Fruit fly (Drosophila melanogaster) whole organism, embryonic: ENCODE data around the gene BTBD9.
A peak's percentile ranks its signal among the peaks of the same experiment; 100 is the strongest.

Experiments used
- B-H2 ChIP-seq: fragments of 200-800 bp; sonication (Bioruptor generic); optimal IDR thresholded peaks from 2 replicates; lab custom pipeline; 2018; ENCODE audit warnings: missing biosample characterization, mild to moderate bottlenecking, missing genetic modification characterization
- CG10274 ChIP-seq: fragments of 200-800 bp; sonication (Bioruptor generic); optimal IDR thresholded peaks from 3 replicates; lab custom pipeline; 2017; ENCODE audit warnings: missing biosample characterization, mild to moderate bottlenecking, missing genetic modification characterization
- CG10366 ChIP-seq: fragments of 200-800 bp; sonication (Bioruptor generic); IDR thresholded peaks from 2 replicates; pipeline ENCODE4 v1.3.6; 2022; ENCODE audit warnings: missing biosample characterization, missing genetic modification characterization
- CG1603 ChIP-seq: fragments of 200-800 bp; sonication (Bioruptor generic); optimal IDR thresholded peaks from 2 replicates; lab custom pipeline; 2019; ENCODE audit warnings: missing biosample characterization, mild to moderate bottlenecking, missing genetic modification characterization, moderate library complexity
- CG16813 ChIP-seq: fragments of 200-800 bp; sonication (Bioruptor generic); IDR thresholded peaks from 3 replicates; pipeline ENCODE4 v1.3.6; 2022; ENCODE audit warnings: missing biosample characterization, missing genetic modification characterization; ENCODE audit not compliant: partially characterized antibody
- CG17361 ChIP-seq: fragments of 200-800 bp; sonication (Bioruptor generic); IDR thresholded peaks from 3 replicates; pipeline ENCODE4 v1.3.6; 2022; ENCODE audit warnings: missing biosample characterization, missing genetic modification characterization
- CG18476 ChIP-seq: fragments of 200-800 bp; sonication (Bioruptor generic); optimal IDR thresholded peaks from 2 replicates; lab custom pipeline; 2016; ENCODE audit warnings: missing biosample characterization, mild to moderate bottlenecking, missing genetic modification characterization
- CG2199 ChIP-seq: fragments of 200-800 bp; sonication (Bioruptor generic); IDR thresholded peaks from 3 replicates; pipeline ENCODE4 v1.3.6; 2022; ENCODE audit warnings: missing biosample characterization, missing genetic modification characterization
- CG30403 ChIP-seq: fragments of 200-800 bp; sonication (Bioruptor generic); optimal IDR thresholded peaks from 3 replicates; lab custom pipeline; 2016; ENCODE audit warnings: missing biosample characterization, missing genetic modification characterization
- CG31224 ChIP-seq: fragments of 200-800 bp; sonication (Bioruptor generic); IDR thresholded peaks from 2 replicates; pipeline ENCODE4 v1.3.6; 2022; ENCODE audit warnings: missing biosample characterization, missing genetic modification characterization
- CG32772 ChIP-seq: fragments of 200-800 bp; sonication (Bioruptor generic); IDR thresholded peaks from 2 replicates; pipeline ENCODE4 v1.3.6; 2022; ENCODE audit warnings: missing biosample characterization, missing genetic modification characterization
- CG3407 ChIP-seq: fragments of 200-800 bp; sonication (Bioruptor generic); optimal IDR thresholded peaks from 2 replicates; lab custom pipeline; 2018; ENCODE audit warnings: missing biosample characterization, mild to moderate bottlenecking, missing genetic modification characterization
- CG34224 ChIP-seq: fragments of 200-800 bp; sonication (Bioruptor generic); IDR thresholded peaks from 3 replicates; pipeline ENCODE4 v1.3.6; 2022; ENCODE audit warnings: missing biosample characterization, missing genetic modification characterization; ENCODE audit not compliant: partially characterized antibody
- CG4282 ChIP-seq: fragments of 200-800 bp; sonication (Bioruptor generic); optimal IDR thresholded peaks from 2 replicates; lab custom pipeline; 2016; ENCODE audit warnings: missing biosample characterization, missing genetic modification characterization
- CG4328 ChIP-seq: fragments of 200-800 bp; sonication (Bioruptor generic); optimal IDR thresholded peaks from 3 replicates; lab custom pipeline; 2017; ENCODE audit warnings: missing biosample characterization, missing genetic modification reagents, missing genetic modification characterization
- CG6254 ChIP-seq: fragments of 200-800 bp; sonication (Bioruptor generic); optimal IDR thresholded peaks from 3 replicates; lab custom pipeline; 2017; ENCODE audit warnings: mild to moderate bottlenecking, missing biosample characterization, missing genetic modification reagents, missing genetic modification characterization
- CG7928 ChIP-seq: fragments of 200-800 bp; sonication (Bioruptor generic); optimal IDR thresholded peaks from 2 replicates; lab custom pipeline; 2017; ENCODE audit warnings: missing biosample characterization, mild to moderate bottlenecking, missing genetic modification characterization
- CG9817 ChIP-seq: fragments of 200-800 bp; sonication (Bioruptor generic); optimal IDR thresholded peaks from 2 replicates; lab custom pipeline; 2018; ENCODE audit warnings: missing biosample characterization, mild to moderate bottlenecking, missing genetic modification characterization, moderate library complexity
- Chrac-16 ChIP-seq: fragments of 200-800 bp; sonication (Bioruptor generic); optimal IDR thresholded peaks from 3 replicates; lab custom pipeline; 2016; ENCODE audit warnings: missing biosample characterization, missing genetic modification characterization
- D19A ChIP-seq: fragments of 200-800 bp; optimal IDR thresholded peaks from 3 replicates; lab custom pipeline; 2019; ENCODE audit warnings: missing biosample characterization, mild to moderate bottlenecking, missing genetic modification characterization, moderate library complexity
- ERR ChIP-seq: fragments of 200-800 bp; sonication (Bioruptor generic); optimal IDR thresholded peaks from 2 replicates; lab custom pipeline; 2016; ENCODE audit warnings: missing biosample characterization, missing genetic modification characterization
- Fer3 ChIP-seq: fragments of 200-800 bp; sonication (Bioruptor generic); optimal IDR thresholded peaks from 2 replicates; lab custom pipeline; 2018; ENCODE audit warnings: missing biosample characterization, mild to moderate bottlenecking, missing genetic modification characterization, moderate library complexity
- Gsc ChIP-seq: fragments of 200-800 bp; sonication (Bioruptor generic); IDR thresholded peaks from 2 replicates; pipeline ENCODE4 v1.3.6; 2022; ENCODE audit warnings: missing biosample characterization, missing genetic modification characterization
- Hr51 ChIP-seq, 2 experiments: fragments of 200-800 bp; sonication (Bioruptor generic); optimal IDR thresholded peaks; 2 replicates in 1 of 2; 3 replicates in 1 of 2; lab custom pipeline; 2016 to 2018; ENCODE audit warnings: missing biosample characterization in 2 of 2, missing genetic modification characterization in 2 of 2, mild to moderate bottlenecking in 1 of 2, moderate library complexity in 1 of 2
- Lhr ChIP-seq: fragments of 200-800 bp; sonication (Bioruptor generic); optimal IDR thresholded peaks from 3 replicates; lab custom pipeline; 2017; ENCODE audit warnings: mild to moderate bottlenecking, missing biosample characterization, missing genetic modification reagents, missing genetic modification characterization
- Med ChIP-seq: fragments of 200-800 bp; sonication (Bioruptor generic); peaks from one replicate; lab custom pipeline; 2016; ENCODE audit warnings: missing biosample characterization, missing genetic modification characterization, mild to moderate bottlenecking, inconsistent platforms, moderate library complexity
- Pdp1 ChIP-seq, 2 experiments: fragments of 200-800 bp; sonication (Bioruptor generic); optimal IDR thresholded peaks; 3 replicates each; lab custom pipeline; 2016; ENCODE audit warnings: missing biosample characterization in 2 of 2, missing genetic modification characterization in 2 of 2, mild to moderate bottlenecking in 1 of 2, moderate library complexity in 1 of 2
- Ptx1 ChIP-seq: fragments of 200-800 bp; sonication (Bioruptor generic); IDR thresholded peaks from 2 replicates; pipeline ENCODE4 v1.3.6; 2022; ENCODE audit warnings: missing biosample characterization, missing genetic modification characterization
- Rfx ChIP-seq: fragments of 200-800 bp; sonication (Bioruptor generic); IDR thresholded peaks from 2 replicates; pipeline ENCODE4 v1.3.6; 2022; ENCODE audit warnings: missing biosample characterization, missing genetic modification characterization
- Six4 ChIP-seq: fragments of 200-800 bp; sonication (Bioruptor generic); optimal IDR thresholded peaks from 2 replicates; lab custom pipeline; 2016; ENCODE audit warnings: missing biosample characterization, missing genetic modification characterization
- Sox100B ChIP-seq: fragments of 200-800 bp; sonication (Bioruptor generic); optimal IDR thresholded peaks from 3 replicates; lab custom pipeline; 2018; ENCODE audit warnings: missing biosample characterization, mild to moderate bottlenecking, missing genetic modification characterization
- ab ChIP-seq: fragments of 200-800 bp; sonication (Bioruptor generic); optimal IDR thresholded peaks from 2 replicates; lab custom pipeline; 2016; ENCODE audit warnings: missing biosample characterization, missing genetic modification characterization
- bab2 ChIP-seq: fragments of 200-800 bp; sonication (Bioruptor generic); optimal IDR thresholded peaks from 2 replicates; lab custom pipeline; 2016; ENCODE audit warnings: missing biosample characterization, missing genetic modification characterization
- dan ChIP-seq: fragments of 200-800 bp; sonication (Bioruptor generic); IDR thresholded peaks from 2 replicates; pipeline ENCODE4 v1.3.6; 2022; ENCODE audit warnings: missing biosample characterization, missing genetic modification characterization
- esg ChIP-seq: fragments of 200-800 bp; sonication (Bioruptor generic); conservative IDR thresholded peaks from 2 replicates; pipeline ENCODE4 v1.3.6; 2022; ENCODE audit warnings: missing biosample characterization, missing genetic modification characterization
- fru ChIP-seq: fragments of >200 bp; optimal IDR thresholded peaks from 2 replicates; lab custom pipeline; 2017
- hb ChIP-seq: fragments of 200-800 bp; sonication (Bioruptor generic); IDR thresholded peaks from 3 replicates; pipeline ENCODE4 v1.3.6; 2022; ENCODE audit warnings: missing biosample characterization, missing genetic modification characterization; ENCODE audit not compliant: partially characterized antibody
- ind ChIP-seq: fragments of 200-800 bp; sonication (Bioruptor generic); optimal IDR thresholded peaks from 3 replicates; lab custom pipeline; 2016; ENCODE audit warnings: missing biosample characterization, missing genetic modification characterization
- klu ChIP-seq: fragments of 200-800 bp; sonication (Bioruptor generic); IDR thresholded peaks from 2 replicates; pipeline ENCODE4 v1.3.6; 2022; ENCODE audit warnings: missing biosample characterization, missing genetic modification characterization
- org-1 ChIP-seq: fragments of 200-800 bp; sonication (Bioruptor generic); optimal IDR thresholded peaks from 2 replicates; lab custom pipeline; 2017; ENCODE audit warnings: missing biosample characterization, missing genetic modification characterization
- pfk ChIP-seq: fragments of 200-800 bp; sonication (Bioruptor generic); optimal IDR thresholded peaks from 2 replicates; lab custom pipeline; 2018; ENCODE audit warnings: missing biosample characterization, mild to moderate bottlenecking, missing genetic modification characterization, moderate library complexity
- psq ChIP-seq: fragments of 200-800 bp; sonication (Bioruptor generic); optimal IDR thresholded peaks from 2 replicates; lab custom pipeline; 2017; ENCODE audit warnings: missing biosample characterization, missing genetic modification characterization
- pum ChIP-seq: fragments of 200-800 bp; sonication (Bioruptor generic); optimal IDR thresholded peaks from 2 replicates; lab custom pipeline; 2016; ENCODE audit warnings: missing biosample characterization, missing genetic modification characterization
- sc ChIP-seq, 3 experiments: fragments of >200 bp in 2 of 3; fragments of 200-800 bp in 1 of 3; sonication (Bioruptor generic) in 1 of 3; optimal IDR thresholded peaks; 2 replicates in 2 of 3; 3 replicates in 1 of 3; lab custom pipeline; 2017; ENCODE audit warnings: mild to moderate bottlenecking in 1 of 3, missing biosample characterization in 1 of 3, missing genetic modification characterization in 1 of 3, missing genetic modification reagents in 1 of 3
- sima ChIP-seq: fragments of 200-800 bp; sonication (Bioruptor generic); optimal IDR thresholded peaks from 2 replicates; lab custom pipeline; 2016; ENCODE audit warnings: missing biosample characterization, missing genetic modification characterization
- vvl ChIP-seq: fragments of 200-800 bp; sonication (Bioruptor generic); IDR thresholded peaks from 2 replicates; pipeline ENCODE4 v1.3.6; 2022; ENCODE audit warnings: missing biosample characterization, missing genetic modification characterization
- wek ChIP-seq: fragments of 200-800 bp; sonication (Bioruptor generic); optimal IDR thresholded peaks from 3 replicates; lab custom pipeline; 2018; ENCODE audit warnings: missing biosample characterization, mild to moderate bottlenecking, missing genetic modification characterization, moderate library complexity
- z ChIP-seq: fragments of 200-800 bp; sonication (Bioruptor generic); IDR thresholded peaks from 3 replicates; pipeline ENCODE4 v1.3.6; 2022; ENCODE audit warnings: missing biosample characterization, missing genetic modification characterization
- zen ChIP-seq: fragments of 200-800 bp; sonication (Bioruptor generic); optimal IDR thresholded peaks from 3 replicates; lab custom pipeline; 2018; ENCODE audit warnings: missing biosample characterization, mild to moderate bottlenecking, missing genetic modification characterization, moderate library complexity

Gene BTBD9

dm6 chrX:10784812-10785638 lies 16.7 kb downstream of the BTBD9 start (continued):
- TF ChIP-seq Six4 (GFP tag; lab: Kevin White, UChicago): no peak
- TF ChIP-seq vvl (GFP tag; lab: Robert Waterston, UW): no peak
- no peak for TF ChIP-seq bab2 (GFP tag; lab: Kevin White, UChicago)
- TF ChIP-seq klu (GFP tag; lab: Robert Waterston, UW): no peak
- no peak for TF ChIP-seq CG9817 (tag; lab: Kevin White, UChicago)
- no peak for TF ChIP-seq ERR (GFP tag; lab: Kevin White, UChicago)
- TF ChIP-seq CG10366: no peak
- no peak for TF ChIP-seq CG31224
- TF ChIP-seq Fer3 (tag; lab: Kevin White, UChicago): no peak
- no peak for TF ChIP-seq CG6254 (GFP tag; lab: Kevin White, UChicago)
- TF ChIP-seq sc (optimal IDR thresholded peaks at IDR 0.05; lab: Kevin White, UChicago): no peak
- no peak for TF ChIP-seq sc (GFP tag; optimal IDR thresholded peaks at IDR 0.05; lab: Kevin White, UChicago)
- no peak for TF ChIP-seq esg (GFP tag; lab: Robert Waterston, UW)
- peak in 1 of 2 experiments; percentile 48 for TF ChIP-seq Hr51 (GFP tag; optimal IDR thresholded peaks at IDR 0.05; lab: Kevin White, UChicago)
- TF ChIP-seq sima: no peak
- no peak for TF ChIP-seq wek (GFP tag; lab: Kevin White, UChicago)
- no peak for TF ChIP-seq Chrac-16 (GFP tag; lab: Kevin White, UChicago)
- TF ChIP-seq Gsc (GFP tag; lab: Robert Waterston, UW): no peak
- TF ChIP-seq pum (GFP tag; lab: Kevin White, UChicago): no peak
- no peak for TF ChIP-seq CG32772 (GFP tag; lab: Robert Waterston, UW)
- TF ChIP-seq CG34224: no peak
- TF ChIP-seq CG10274 (GFP tag; lab: Kevin White, UChicago): no peak
- TF ChIP-seq CG18476 (GFP tag; lab: Kevin White, UChicago): no peak
- no peak for TF ChIP-seq pfk (GFP tag; lab: Kevin White, UChicago)
- no peak for TF ChIP-seq ab (GFP tag; lab: Kevin White, UChicago)
- TF ChIP-seq Med: peak; percentile 58
- no peak for TF ChIP-seq CG7928 (GFP tag; lab: Kevin White, UChicago)
- TF ChIP-seq CG17361 (GFP tag; lab: Robert Waterston, UW): 0 out of 3 replicates have a peak, but pooled peaks have one; percentile 19
- peak; percentile 49 for TF ChIP-seq CG30403 (GFP tag; lab: Kevin White, UChicago)
- TF ChIP-seq Rfx (GFP tag; lab: Robert Waterston, UW): no peak
- no peak for TF ChIP-seq CG4282 (GFP tag; lab: Kevin White, UChicago)
- no peak for TF ChIP-seq CG16813
- TF ChIP-seq z (GFP tag; lab: Robert Waterston, UW): no peak
- TF ChIP-seq CG2199 (GFP tag; lab: Robert Waterston, UW): no peak
- no peak for TF ChIP-seq Lhr (GFP tag; lab: Kevin White, UChicago)
- TF ChIP-seq org-1: no peak
- peak; percentile 11 for TF ChIP-seq zen (tag; lab: Kevin White, UChicago)
- no peak for TF ChIP-seq CG1603 (tag; lab: Kevin White, UChicago)
- TF ChIP-seq Pdp1 (GFP tag; optimal IDR thresholded peaks at IDR 0.05; lab: Kevin White, UChicago): peak in 1 of 2 experiments; percentile 93
- no peak for TF ChIP-seq dan (GFP tag; lab: Robert Waterston, UW)
- no peak for TF ChIP-seq ind
- no peak for TF ChIP-seq psq (GFP tag; lab: Kevin White, UChicago)
- no peak for TF ChIP-seq fru
- TF ChIP-seq CG4328 (GFP tag; lab: Kevin White, UChicago): peak; percentile 16
- no peak for TF ChIP-seq hb (GFP tag; lab: Robert Waterston, UW)
- no peak for TF ChIP-seq B-H2 (GFP tag; lab: Kevin White, UChicago)
- TF ChIP-seq CG3407 (GFP tag; lab: Kevin White, UChicago): no peak
- no peak for TF ChIP-seq Ptx1
- TF ChIP-seq D19A (tag; lab: Kevin White, UChicago): no peak
- no peak for TF ChIP-seq Sox100B (GFP tag; lab: Kevin White, UChicago)
